Worm (Caenorhabditis elegans) whole organism, mixed stage, embryonic: ENCODE measurements around the gene C16B8.3.

Source experiments
- blmp-1 ChIP-seq: fragments of 150-350 bp; optimal IDR thresholded peaks from 2 replicates; lab custom pipeline; 2014; ENCODE audit warnings: missing biosample characterization, missing genetic modification characterization
- ceh-43 ChIP-seq: fragments of 200-800 bp; sonication (Bioruptor generic); optimal IDR thresholded peaks from 2 replicates; lab custom pipeline; 2018; ENCODE audit warnings: mild to moderate bottlenecking, missing genetic modification characterization, moderate library complexity, missing compliant biosample characterization
- flh-1 ChIP-seq: fragments of 200-800 bp; sonication (Bioruptor generic); optimal IDR thresholded peaks from 2 replicates; lab custom pipeline; 2018; ENCODE audit warnings: mild to moderate bottlenecking, missing genetic modification characterization, moderate library complexity, missing compliant biosample characterization
- hlh-1 ChIP-seq: fragments of 150-350 bp; optimal IDR thresholded peaks from 2 replicates; lab custom pipeline; 2014; ENCODE audit warnings: missing biosample characterization, missing genetic modification reagents, missing genetic modification characterization
- pha-4 ChIP-seq: fragments of 150-350 bp; optimal IDR thresholded peaks from 2 replicates; lab custom pipeline; 2018; ENCODE audit warnings: missing biosample characterization, missing genetic modification reagents, missing genetic modification characterization

DNA sequence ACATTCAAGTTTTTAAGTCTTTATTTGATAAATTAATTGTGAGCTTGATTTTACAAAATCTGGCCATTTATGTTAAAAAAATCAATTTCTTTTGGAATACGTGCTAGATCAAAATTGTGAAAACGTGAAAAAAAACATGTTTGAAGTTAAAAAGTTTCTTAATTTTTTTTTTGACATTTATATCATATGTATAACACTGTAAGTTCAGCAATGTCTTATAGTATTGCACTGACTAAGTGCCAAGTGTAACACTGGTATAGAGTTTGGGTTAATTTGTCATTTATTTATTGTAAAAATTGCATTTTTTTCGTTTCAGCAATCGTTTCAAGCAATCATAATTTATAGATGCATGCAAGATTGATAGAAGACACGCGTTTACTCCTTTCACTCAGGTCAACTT, 30.6 kb downstream of the C16B8.3 start:
- TF ChIP-seq pha-4 (tag; lab: Kevin White, UChicago) (no peak), hlh-1 (tag; lab: Kevin White, UChicago) (no peak), ceh-43 (GFP tag; lab: Kevin White, UChicago) (no peak), flh-1 (no peak), blmp-1 (tag; lab: Kevin White, UChicago) (no peak)
